Fruit fly (Drosophila melanogaster) Kc167 (cell line): ENCODE measurements around the gene gfzf.

Experiments
- Myc ChIP-seq: fragments of >200 bp; optimal IDR thresholded peaks from 2 replicates; lab custom pipeline; 2017; ENCODE audit warnings: missing external identifiers
- Sin3A ChIP-seq: fragments of >200 bp; optimal IDR thresholded peaks from 2 replicates; lab custom pipeline; 2018; ENCODE audit warnings: missing external identifiers
- h ChIP-seq: fragments of >200 bp; optimal IDR thresholded peaks from 3 replicates; lab custom pipeline; 2018; ENCODE audit warnings: missing external identifiers
- psq ChIP-seq: fragments of >200 bp; optimal IDR thresholded peaks from 2 replicates; lab custom pipeline; 2017; ENCODE audit warnings: missing external identifiers

DNA sequence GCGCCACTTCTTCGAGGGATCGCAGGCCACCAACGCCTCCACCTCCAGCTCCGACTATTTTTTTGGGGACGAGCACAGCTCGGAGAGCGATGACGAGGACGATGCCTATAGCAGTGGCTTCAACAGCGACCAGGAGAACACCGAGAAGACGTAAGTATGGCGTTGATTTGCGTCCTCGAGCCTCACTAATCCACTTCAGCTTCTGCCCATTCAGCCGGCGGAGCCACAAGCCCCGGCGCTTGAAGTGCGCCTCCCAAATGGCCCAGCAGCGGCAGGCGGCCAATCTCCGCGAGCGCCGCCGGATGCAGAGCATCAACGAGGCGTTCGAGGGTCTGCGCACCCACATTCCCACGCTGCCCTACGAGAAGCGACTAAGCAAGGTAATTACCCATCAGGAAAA lies 13.6 kb downstream of the gfzf start:
- TF ChIP-seq h (lab: Kevin White, UChicago) (no peak), psq (lab: Kevin White, UChicago) (no peak), Sin3A (lab: Kevin White, UChicago) (no peak), Myc (lab: Kevin White, UChicago) (no peak)
